Worm (Caenorhabditis elegans): Measurements from ENCODE around the gene F11A5.17.

F11A5.17 gene

DNA sequence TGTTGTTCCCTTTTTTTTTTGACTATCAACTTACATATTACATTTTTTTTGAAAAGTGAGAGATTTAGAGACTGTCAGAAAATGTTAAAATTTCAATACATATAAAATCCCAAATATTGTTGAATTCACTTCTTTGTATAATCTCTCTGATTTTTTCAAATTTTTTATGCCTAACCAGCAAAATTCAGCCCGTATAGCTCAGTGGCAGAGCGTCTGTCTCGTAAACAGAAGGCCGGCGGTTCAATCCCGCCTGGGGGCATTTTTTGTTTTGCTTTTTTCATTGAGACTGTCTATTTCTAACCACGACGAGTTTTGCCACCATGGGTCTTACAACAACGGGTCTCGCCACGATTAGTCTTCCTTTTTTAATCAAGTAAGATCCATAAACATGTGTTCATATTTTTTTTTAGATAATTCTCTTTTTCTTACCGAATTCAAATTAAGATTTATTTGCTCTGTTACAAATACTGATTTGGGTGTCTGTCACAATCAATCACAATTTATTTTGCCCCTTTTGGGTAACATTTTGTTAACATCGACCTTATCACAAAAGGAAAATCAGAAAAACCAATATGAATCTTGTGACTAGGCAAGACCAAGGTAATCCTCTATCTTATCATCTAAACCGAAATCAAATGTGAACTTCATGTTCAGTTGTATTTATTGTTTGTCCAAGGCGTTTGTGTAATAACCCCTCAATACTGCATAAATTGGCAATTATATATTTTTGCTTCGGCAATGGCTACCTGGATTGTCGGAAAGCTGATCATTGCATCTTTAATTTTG, 17.3 kb downstream of the F11A5.17 start, which contains the start of gene glc-1:
TSS of gene glc-1 (plus strand) at position 663 of the 786 bp plus-strand sequence.
- TF ChIP-seq zip-8 (tag; optimal IDR thresholded peaks at IDR 0.05) = no peak
- TF ChIP-seq cnd-1 (tag; optimal IDR thresholded peaks at IDR 0.05) = no peak

DNA sequence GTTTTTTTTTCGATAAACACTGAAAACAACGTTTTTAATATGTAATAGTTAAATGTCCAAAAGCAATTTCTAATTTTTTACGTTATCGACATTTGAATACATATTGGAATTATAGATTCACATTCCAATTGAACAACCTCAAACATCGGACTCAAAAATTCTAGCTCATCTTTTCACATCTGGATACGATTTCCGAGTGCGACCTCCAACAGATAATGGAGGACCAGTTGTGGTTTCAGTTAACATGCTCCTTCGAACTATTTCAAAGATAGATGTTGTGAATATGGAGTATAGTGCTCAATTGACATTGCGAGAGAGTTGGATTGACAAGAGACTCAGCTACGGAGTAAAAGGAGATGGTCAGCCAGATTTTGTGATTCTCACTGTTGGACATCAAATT, 18.2 kb downstream of the F11A5.17 start:
- TF ChIP-seq nhr-237 (tag; optimal IDR thresholded peaks at IDR 0.05) = no peak
- no peak for TF ChIP-seq hlh-1 (tag; optimal IDR thresholded peaks at IDR 0.05)
- no peak for TF ChIP-seq nhr-76 (tag; optimal IDR thresholded peaks at IDR 0.05)
- no peak for TF ChIP-seq tbx-8 (GFP tag; optimal IDR thresholded peaks at IDR 0.05)
- TF ChIP-seq elt-3 (tag; optimal IDR thresholded peaks at IDR 0.05) = no peak
- no peak for TF ChIP-seq ham-2 (GFP tag; optimal IDR thresholded peaks at IDR 0.05)
- no peak for TF ChIP-seq unc-62 (GFP tag; optimal IDR thresholded peaks at IDR 0.05)

DNA sequence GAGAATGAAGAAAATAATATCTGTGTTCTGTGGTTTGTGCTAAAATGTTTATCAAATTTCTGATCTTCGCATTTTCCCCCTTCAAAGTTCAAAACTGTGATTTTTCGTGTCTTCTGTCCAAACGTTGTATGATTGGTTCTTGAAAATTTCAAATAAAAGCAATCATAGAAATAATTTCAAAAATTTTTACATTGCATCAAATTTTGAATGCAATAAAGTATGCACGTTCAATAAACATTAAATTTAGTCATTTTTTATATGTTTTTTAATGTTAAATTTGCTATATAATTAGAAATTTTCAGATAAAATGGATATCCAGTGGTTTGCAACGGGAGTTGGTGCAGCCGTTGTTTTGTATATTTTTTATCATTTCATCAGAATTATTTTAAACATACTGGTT, 22.2 kb downstream of the F11A5.17 start, which contains the start of gene stdh-2:
TSS of gene stdh-2 (plus strand) at position 301 of the 400 bp plus-strand sequence.
- TF ChIP-seq ceh-39 (tag; optimal IDR thresholded peaks at IDR 0.05) (no peak), mls-2 (tag; optimal IDR thresholded peaks at IDR 0.05) (no peak), ztf-11 (tag; optimal IDR thresholded peaks at IDR 0.05) (no peak), elt-3 (tag; optimal IDR thresholded peaks at IDR 0.05) (no peak)

DNA sequence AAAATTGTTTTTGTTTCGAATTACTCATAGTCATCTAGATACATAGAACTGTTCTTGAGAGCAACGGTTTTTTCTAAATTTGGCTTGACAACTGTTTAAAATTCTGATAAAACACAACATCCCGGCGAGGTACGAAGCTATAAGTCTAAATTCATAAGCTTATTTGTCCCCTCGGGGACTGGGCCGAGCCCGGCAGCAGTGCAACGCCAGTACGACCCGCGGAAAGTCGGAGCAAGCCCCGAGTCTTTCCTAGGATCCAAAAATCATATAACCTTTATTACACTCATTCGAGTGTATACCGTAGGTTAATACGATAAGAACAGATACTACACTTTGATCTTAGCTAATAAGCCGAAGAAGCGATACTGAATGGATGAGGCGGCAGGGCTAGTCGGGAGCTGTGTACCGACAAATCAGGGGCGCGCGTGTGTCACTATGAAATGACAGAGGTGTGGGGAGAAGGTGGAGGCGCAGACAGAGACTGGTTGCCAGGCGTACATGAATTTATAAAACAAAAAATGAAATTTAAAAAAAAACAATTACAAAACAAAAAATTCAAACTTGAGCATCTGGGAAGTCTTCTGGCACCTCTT, 23.8 kb downstream of the F11A5.17 start:
- no peak for TF ChIP-seq ceh-43 (GFP tag; optimal IDR thresholded peaks at IDR 0.05)
- no peak for TF ChIP-seq pha-4 (tag; optimal IDR thresholded peaks at IDR 0.05)
- TF ChIP-seq lin-13 (tag; optimal IDR thresholded peaks at IDR 0.05) = no peak
- no peak for TF ChIP-seq unc-62 (GFP tag; optimal IDR thresholded peaks at IDR 0.05)
- no peak for TF ChIP-seq sptf-1 (tag; optimal IDR thresholded peaks at IDR 0.05)
- TF ChIP-seq unc-39 (tag; optimal IDR thresholded peaks at IDR 0.05) = no peak
- TF ChIP-seq nhr-237 (tag; optimal IDR thresholded peaks at IDR 0.05) = no peak
- TF ChIP-seq ham-2 (GFP tag; optimal IDR thresholded peaks at IDR 0.05) = no peak
- TF ChIP-seq nhr-28 (tag; optimal IDR thresholded peaks at IDR 0.05) = no peak
- no peak for TF ChIP-seq flh-1 (GFP tag; optimal IDR thresholded peaks at IDR 0.05)
- no peak for TF ChIP-seq nhr-12 (tag; optimal IDR thresholded peaks at IDR 0.05)
- no peak for TF ChIP-seq nhr-76 (tag; optimal IDR thresholded peaks at IDR 0.05)
- no peak for TF ChIP-seq ceh-39 (tag; optimal IDR thresholded peaks at IDR 0.05)
- TF ChIP-seq nhr-2 (tag; optimal IDR thresholded peaks at IDR 0.05) = no peak
- no peak for TF ChIP-seq hlh-1 (tag; optimal IDR thresholded peaks at IDR 0.05)
- no peak for TF ChIP-seq zip-8 (tag; optimal IDR thresholded peaks at IDR 0.05)
- no peak for TF ChIP-seq ztf-11 (tag; optimal IDR thresholded peaks at IDR 0.05)
- TF ChIP-seq mls-2 (tag; optimal IDR thresholded peaks at IDR 0.05) = no peak

DNA sequence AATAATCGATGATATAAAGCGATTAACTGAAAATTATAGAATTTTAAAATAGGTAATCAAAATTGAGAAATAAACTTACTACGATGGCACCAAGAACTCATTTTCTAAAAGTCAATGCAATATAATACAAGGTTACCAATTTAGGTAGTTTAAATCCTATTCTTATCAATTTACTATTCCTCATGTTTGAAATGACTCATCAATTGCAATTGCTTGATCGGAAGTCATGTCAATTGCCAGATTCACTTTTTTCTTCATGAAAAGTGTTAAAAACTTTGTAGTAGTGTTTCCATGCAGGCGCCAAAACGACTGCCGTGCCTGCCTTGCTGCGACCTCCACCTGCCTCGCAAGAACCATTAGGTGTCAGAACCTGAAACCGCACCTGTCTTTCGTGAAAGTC, 24.8 kb downstream of the F11A5.17 start, which contains the start of gene F11A5.13:
TSS of gene F11A5.13 (minus strand) at position 101 of the 400 bp plus-strand sequence.
- no peak for TF ChIP-seq unc-39 (tag; optimal IDR thresholded peaks at IDR 0.05)
- TF ChIP-seq sem-2 (GFP tag; optimal IDR thresholded peaks at IDR 0.05) = no peak
- TF ChIP-seq lin-32 (GFP tag; optimal IDR thresholded peaks at IDR 0.05) = no peak
- TF ChIP-seq nhr-76 (tag; optimal IDR thresholded peaks at IDR 0.05) = no peak
- TF ChIP-seq ceh-39 (tag; optimal IDR thresholded peaks at IDR 0.05) = no peak
- TF ChIP-seq cnd-1 (tag; optimal IDR thresholded peaks at IDR 0.05) = no peak
- no peak for TF ChIP-seq ceh-83 (GFP tag; optimal IDR thresholded peaks at IDR 0.05)
- TF ChIP-seq drap-1 (GFP tag; optimal IDR thresholded peaks at IDR 0.05) = no peak
- no peak for TF ChIP-seq elt-1 (tag; optimal IDR thresholded peaks at IDR 0.05; ENCODE audit: borderline replicate concordance, insufficient read depth)
- no peak for TF ChIP-seq snpc-4 (tag; optimal IDR thresholded peaks at IDR 0.05)
- TF ChIP-seq tbx-8 (GFP tag; optimal IDR thresholded peaks at IDR 0.05) = no peak
- no peak for TF ChIP-seq mls-2 (tag; optimal IDR thresholded peaks at IDR 0.05)
- TF ChIP-seq mep-1 (tag; optimal IDR thresholded peaks at IDR 0.05) = no peak

DNA sequence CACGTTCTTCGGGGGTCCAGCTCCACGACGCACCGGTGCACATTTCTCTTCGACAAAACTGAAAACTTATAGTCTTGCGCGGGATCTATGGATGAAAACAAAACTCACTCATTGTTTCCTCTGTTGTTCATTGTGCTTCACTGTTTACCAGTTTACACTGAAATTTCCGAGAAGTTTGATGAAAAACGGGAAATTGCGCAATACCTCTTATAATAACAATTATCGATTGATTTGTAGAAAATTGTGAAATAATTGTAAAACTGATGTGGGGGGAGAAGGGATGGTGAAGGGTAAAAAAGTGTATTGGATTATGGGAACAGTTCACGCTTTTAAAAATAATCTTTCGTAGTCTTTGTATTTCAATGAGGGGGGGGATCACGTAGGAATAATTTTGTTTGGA, 27.6 kb downstream of the F11A5.17 start:
- TF ChIP-seq zip-8 (tag; optimal IDR thresholded peaks at IDR 0.05) (peak; percentile 69), hlh-1 (tag; optimal IDR thresholded peaks at IDR 0.05) (no peak), pha-4 (tag; optimal IDR thresholded peaks at IDR 0.05) (no peak), ztf-11 (tag; optimal IDR thresholded peaks at IDR 0.05) (no peak)
